Worm (Caenorhabditis elegans): ENCODE results near the gene Y55F3AM.11.

Y55F3AM.11 gene

DNA sequence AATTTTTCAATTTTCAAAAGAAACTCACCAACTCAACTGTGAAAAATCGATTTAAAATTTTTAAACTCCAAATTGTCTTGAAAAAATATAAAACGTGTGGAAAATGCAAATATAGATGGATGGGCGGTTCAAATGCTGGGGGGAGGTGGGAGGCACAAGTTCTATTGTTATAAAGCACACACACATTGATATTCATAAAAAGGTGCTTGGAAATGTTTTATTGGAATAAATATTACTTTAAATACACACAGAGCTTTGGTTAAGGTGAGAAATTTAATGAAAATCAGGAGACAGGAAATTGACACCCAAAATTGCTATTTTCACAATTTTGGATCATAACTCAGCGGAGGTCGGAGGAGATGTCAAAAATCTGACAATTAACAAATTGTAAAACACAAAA lies at the start of gene Y55F3AM.11:
Gene Y55F3AM.11, minus strand, starts transcription at position 101 of the 400 bp plus-strand sequence.
- TF ChIP-seq nhr-84 (tag; optimal IDR thresholded peaks at IDR 0.05) (no peak), unc-30 (tag; optimal IDR thresholded peaks at IDR 0.05) (no peak), nhr-47 (tag; optimal IDR thresholded peaks at IDR 0.05) (no peak), pax-3 (tag; optimal IDR thresholded peaks at IDR 0.05) (no peak), hpl-2 (GFP tag; optimal IDR thresholded peaks at IDR 0.05) (no peak), dsc-1 (tag; optimal IDR thresholded peaks at IDR 0.05) (no peak), ceh-63 (GFP tag; optimal IDR thresholded peaks at IDR 0.05) (no peak), lin-13 (GFP tag; optimal IDR thresholded peaks at IDR 0.05) (no peak)

DNA sequence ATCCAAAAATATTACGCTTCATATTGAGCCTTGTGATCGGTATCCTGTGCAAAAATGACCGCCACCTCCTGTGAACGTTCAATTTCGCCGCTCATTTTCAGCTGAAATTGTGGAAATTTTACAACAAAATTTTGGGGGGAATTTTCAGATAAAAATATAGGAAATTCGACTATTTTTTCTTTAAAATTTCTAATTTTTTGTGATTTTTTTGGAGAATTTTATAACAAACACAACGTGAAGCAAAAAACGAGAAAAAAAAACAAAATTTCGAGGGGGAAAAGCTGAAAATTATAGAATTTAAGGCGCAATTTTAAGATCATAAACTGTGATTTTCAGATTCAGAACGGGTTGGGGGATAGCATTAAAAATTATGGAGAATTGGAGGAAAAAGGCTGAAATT lies 42.7 kb upstream of the Y55F3AM.11 start, which contains the start of gene csn-4:
Gene csn-4, minus strand, starts transcription at position 101 of the 400 bp plus-strand sequence.
- TF ChIP-seq grh-1 (GFP tag; IDR thresholded peaks at IDR 0.05) (no peak), efl-1 (optimal IDR thresholded peaks at IDR 0.05) (no peak), efl-1 (GFP tag; optimal IDR thresholded peaks at IDR 0.05 in 1 of 2) (peak in 1 of 2 experiments; percentile 63)

DNA sequence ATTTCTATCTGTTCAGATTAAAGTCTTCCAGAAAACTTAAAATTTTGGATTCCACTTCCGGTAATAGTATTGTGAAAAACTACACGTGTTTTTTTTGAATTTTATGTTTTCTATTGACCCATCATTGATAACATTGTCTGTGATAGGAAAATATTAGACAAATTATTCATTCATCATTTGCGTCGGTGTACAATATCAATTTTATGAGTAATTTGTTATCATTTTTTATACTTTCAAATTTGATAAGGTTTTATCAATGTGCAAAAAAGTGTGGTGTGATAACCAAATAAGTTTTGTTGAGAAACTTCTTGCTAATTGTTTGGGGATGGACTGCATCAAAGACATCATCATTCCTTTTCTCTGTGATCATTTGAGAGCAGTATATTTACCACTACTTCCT lies 31.3 kb upstream of the Y55F3AM.11 start:
- TF ChIP-seq pqm-1 (tag; optimal IDR thresholded peaks at IDR 0.05): peak; percentile 76
- TF ChIP-seq nhr-76 (tag; optimal IDR thresholded peaks at IDR 0.05): no peak
- TF ChIP-seq ets-5 (GFP tag; IDR thresholded peaks at IDR 0.05): no peak
- TF ChIP-seq elt-2 (tag; optimal IDR thresholded peaks at IDR 0.05): peak; percentile 88
- no peak for TF ChIP-seq zip-4 (GFP tag; optimal IDR thresholded peaks at IDR 0.05)
- TF ChIP-seq tlp-1 (tag; optimal IDR thresholded peaks at IDR 0.05): peak; percentile 52
- no peak for TF ChIP-seq mab-9 (GFP tag; IDR thresholded peaks at IDR 0.05)
- TF ChIP-seq jun-1 (tag; optimal IDR thresholded peaks at IDR 0.05): peak; percentile 52
- no peak for TF ChIP-seq aly-2 (tag; optimal IDR thresholded peaks at IDR 0.05)

ce11 chrIV:1074069-1074468 lies 29.9 kb upstream of the Y55F3AM.11 start:
- peak; percentile 92 for TF ChIP-seq blmp-1 (tag; optimal IDR thresholded peaks at IDR 0.05)
- no peak for TF ChIP-seq jun-1 (tag; optimal IDR thresholded peaks at IDR 0.05)

DNA sequence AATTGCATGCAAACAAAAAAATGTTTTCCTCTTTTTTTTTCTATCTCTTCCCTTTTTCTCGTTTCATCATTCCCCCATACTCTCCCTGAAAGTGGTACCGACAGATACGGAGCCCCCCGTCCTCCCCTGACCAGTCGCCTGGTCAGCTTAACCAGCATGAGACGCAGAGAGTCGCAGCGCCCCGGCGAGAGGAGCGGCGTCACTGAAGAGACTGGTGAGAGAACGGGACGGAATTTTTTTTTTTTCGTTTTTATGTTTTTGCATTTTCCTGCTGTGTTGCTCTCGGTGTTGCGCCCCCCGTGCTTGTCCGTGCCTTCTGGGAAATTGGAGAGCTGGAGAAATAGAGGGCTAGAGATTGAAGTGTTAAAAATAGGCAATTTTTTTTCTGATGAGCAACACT lies 26.2 kb upstream of the Y55F3AM.11 start:
- TF ChIP-seq grh-1 (GFP tag; IDR thresholded peaks at IDR 0.05) (no peak), C04F5.9 (tag; optimal IDR thresholded peaks at IDR 0.05) (peak; percentile 46), nhr-71 (tag; optimal IDR thresholded peaks at IDR 0.05) (peak; percentile 87), C16A3.4 (tag; optimal IDR thresholded peaks at IDR 0.05) (peak; percentile 34), pag-3 (tag; optimal IDR thresholded peaks at IDR 0.05; ENCODE audit: borderline replicate concordance, insufficient read depth) (peak; percentile 22), mef-2 (tag; optimal IDR thresholded peaks at IDR 0.05) (no peak), lir-3 (tag; optimal IDR thresholded peaks at IDR 0.05; ENCODE audit: poor library complexity) (peak; percentile 25), dsc-1 (tag; optimal IDR thresholded peaks at IDR 0.05) (peak; percentile 35), unc-130 (tag; optimal IDR thresholded peaks at IDR 0.05) (peak; percentile 49), nhr-77 (tag; optimal IDR thresholded peaks at IDR 0.05) (peak; percentile 77), Y116A8C.19 (tag; optimal IDR thresholded peaks at IDR 0.05; ENCODE audit: borderline replicate concordance) (no peak), nhr-85 (tag) (peak; percentile 14), snpc-4 (tag; optimal IDR thresholded peaks at IDR 0.05) (peak; percentile 36), ceh-88 (GFP tag; IDR thresholded peaks at IDR 0.05) (no peak), dpl-1 (GFP tag; optimal IDR thresholded peaks at IDR 0.05) (peak in 2 of 3 experiments; percentile 8 to 37), hlh-4 (tag; optimal IDR thresholded peaks at IDR 0.05) (no peak), F16B12.6 (tag; optimal IDR thresholded peaks at IDR 0.05) (peak; percentile 10), nhr-12 (tag; optimal IDR thresholded peaks at IDR 0.05) (no peak), C34B4.2 (tag; optimal IDR thresholded peaks at IDR 0.05) (no peak), ama-1 (optimal IDR thresholded peaks at IDR 0.05) (no peak), ces-1 (GFP tag; optimal IDR thresholded peaks at IDR 0.05) (no peak), fkh-10 (GFP tag; optimal IDR thresholded peaks at IDR 0.05) (peak; percentile 97), mep-1 (tag; optimal IDR thresholded peaks at IDR 0.05) (peak; percentile 62), nhr-20 (tag; optimal IDR thresholded peaks at IDR 0.05) (peak; percentile 22), snu-23 (GFP tag; optimal IDR thresholded peaks at IDR 0.05) (peak; percentile 71), nhr-47 (tag; optimal IDR thresholded peaks at IDR 0.05) (peak; percentile 85), tlp-1 (tag; optimal IDR thresholded peaks at IDR 0.05) (no peak), nhr-84 (tag; optimal IDR thresholded peaks at IDR 0.05) (no peak), jun-1 (tag; optimal IDR thresholded peaks at IDR 0.05) (peak; percentile 91), ceh-90 (tag; optimal IDR thresholded peaks at IDR 0.05) (no peak), rnt-1 (tag; optimal IDR thresholded peaks at IDR 0.05) (peak; percentile 71)
